Worm (Caenorhabditis elegans): ENCODE results near the gene mec-12.

DNA sequence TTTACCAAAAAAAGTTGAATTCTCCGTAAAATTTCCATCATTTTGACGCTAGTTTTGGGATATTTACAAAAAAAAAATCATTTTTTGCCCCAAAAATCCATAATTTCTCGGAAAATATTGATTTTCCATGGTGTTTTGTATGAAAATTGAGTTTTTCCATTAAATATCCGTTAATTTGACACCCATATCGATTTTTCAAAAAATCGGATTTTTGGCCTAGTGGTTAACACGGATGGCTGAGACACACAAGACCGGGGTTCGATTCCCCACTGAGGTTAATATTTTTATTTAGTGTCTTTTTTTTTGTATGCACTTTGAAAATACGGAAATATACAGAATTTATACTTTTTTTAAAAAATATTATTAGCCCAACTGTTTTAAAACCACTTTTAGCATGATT is 46.2 kb upstream of the mec-12 start:
- no peak for TF ChIP-seq jun-1 (tag; optimal IDR thresholded peaks at IDR 0.05)
- no peak for TF ChIP-seq egl-27 (tag; optimal IDR thresholded peaks at IDR 0.05)
- TF ChIP-seq unc-62 (GFP tag; optimal IDR thresholded peaks at IDR 0.05) = no peak
- no peak for TF ChIP-seq sea-2 (GFP tag; optimal IDR thresholded peaks at IDR 0.05)
- no peak for TF ChIP-seq ztf-11 (tag; optimal IDR thresholded peaks at IDR 0.05)
- no peak for TF ChIP-seq nhr-28 (tag; optimal IDR thresholded peaks at IDR 0.05)
- TF ChIP-seq ZK546.5 (tag; optimal IDR thresholded peaks at IDR 0.05) = no peak
- TF ChIP-seq lsy-12 (tag; optimal IDR thresholded peaks at IDR 0.05) = no peak
